Worm (Caenorhabditis elegans): ENCODE measurements around the gene Y102E9.6.
A peak's percentile ranks its signal among the peaks of the same experiment; 100 is the strongest.

Gene Y102E9.6

ce11 chrIII:6718270-6718669 lies 18.2 kb downstream of the Y102E9.6 start, which contains the start of gene F37A4.3:
Gene F37A4.3 (plus strand): TSS chrIII:6718570.
- no peak for TF ChIP-seq him-1 (tag; optimal IDR thresholded peaks at IDR 0.05)
- TF ChIP-seq W03F9.2 (tag; optimal IDR thresholded peaks at IDR 0.05), result no peak
- TF ChIP-seq dao-5 (tag; optimal IDR thresholded peaks at IDR 0.05), result no peak

- no peak for TF ChIP-seq dao-5 (tag; optimal IDR thresholded peaks at IDR 0.05)
- TF ChIP-seq W03F9.2 (tag; optimal IDR thresholded peaks at IDR 0.05), result no peak
These were observed 23.2 kb downstream of the Y102E9.6 start, which contains the start of gene F37A4.4 for ce11 chrIII:6713266-6713665. Gene F37A4.4 (plus strand): TSS chrIII:6713566.

ce11 chrIII:6711590-6711989 lies 24.9 kb downstream of the Y102E9.6 start, which contains the start of gene F37A4.5:
Gene F37A4.5 (plus strand): TSS chrIII:6711890.
- no peak for TF ChIP-seq dao-5 (tag; optimal IDR thresholded peaks at IDR 0.05)
- no peak for TF ChIP-seq him-1 (tag; optimal IDR thresholded peaks at IDR 0.05)
- no peak for TF ChIP-seq W03F9.2 (tag; optimal IDR thresholded peaks at IDR 0.05)

- TF ChIP-seq him-1 (tag; optimal IDR thresholded peaks at IDR 0.05) (no peak), W03F9.2 (tag; optimal IDR thresholded peaks at IDR 0.05) (no peak), dao-5 (tag; optimal IDR thresholded peaks at IDR 0.05) (no peak)
These were observed 26.5 kb downstream of the Y102E9.6 start, which contains the start of gene isw-1 for ce11 chrIII:6709983-6710382. Gene isw-1 (minus strand): TSS chrIII:6710100.

- TF ChIP-seq W03F9.2 (tag; optimal IDR thresholded peaks at IDR 0.05) (no peak), dao-5 (tag; optimal IDR thresholded peaks at IDR 0.05) (no peak), him-1 (tag; optimal IDR thresholded peaks at IDR 0.05) (no peak)
These were observed 31.0 kb downstream of the Y102E9.6 start, which contains the start of gene F37A4.6 for ce11 chrIII:6705515-6705914. Gene F37A4.6 (plus strand): TSS chrIII:6705815.

ce11 chrIII:6695189-6695588 lies 41.3 kb downstream of the Y102E9.6 start:
- TF ChIP-seq dao-5 (tag; optimal IDR thresholded peaks at IDR 0.05), result no peak
- TF ChIP-seq W03F9.2 (tag; optimal IDR thresholded peaks at IDR 0.05), result no peak
- peak; percentile 66 for TF ChIP-seq him-1 (tag; optimal IDR thresholded peaks at IDR 0.05)

ce11 chrIII:6693285-6693684 lies 43.2 kb downstream of the Y102E9.6 start:
- TF ChIP-seq him-1 (tag; optimal IDR thresholded peaks at IDR 0.05) (no peak), W03F9.2 (tag; optimal IDR thresholded peaks at IDR 0.05) (no peak), dao-5 (tag; optimal IDR thresholded peaks at IDR 0.05) (no peak)

- TF ChIP-seq W03F9.2 (tag; optimal IDR thresholded peaks at IDR 0.05) (no peak), him-1 (tag; optimal IDR thresholded peaks at IDR 0.05) (no peak), dao-5 (tag; optimal IDR thresholded peaks at IDR 0.05) (no peak)
These were observed 46.0 kb downstream of the Y102E9.6 start for ce11 chrIII:6690490-6690889.
